Fruit fly (Drosophila melanogaster): ENCODE results near the gene CG13917.

DNA sequence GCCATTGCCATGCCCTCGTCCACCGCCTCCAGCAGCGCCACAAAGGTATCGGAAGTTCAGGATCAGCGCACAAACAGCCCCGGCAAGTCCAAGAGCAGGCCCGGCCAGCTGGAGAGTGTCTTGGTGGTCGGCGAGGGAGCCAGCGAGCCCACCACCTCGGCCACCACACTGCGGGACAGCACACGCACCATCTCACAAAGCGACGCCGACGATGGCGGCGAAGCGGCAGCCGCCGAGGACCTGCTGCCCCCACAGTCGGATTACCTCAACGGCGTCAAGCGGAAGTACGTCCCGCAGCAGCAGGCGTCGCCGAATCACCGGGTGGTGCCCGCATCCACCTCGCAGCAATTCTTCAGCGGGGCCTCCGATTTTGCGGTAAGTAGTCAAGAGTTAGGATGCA, 25.6 kb upstream of the CG13917 start:
- TF ChIP-seq CTCF (optimal IDR thresholded peaks at IDR 0.05) (no peak), CG8478 (optimal IDR thresholded peaks at IDR 0.05) (no peak)
